Worm (Caenorhabditis elegans): Measurements from ENCODE around the gene pept-1.

DNA sequence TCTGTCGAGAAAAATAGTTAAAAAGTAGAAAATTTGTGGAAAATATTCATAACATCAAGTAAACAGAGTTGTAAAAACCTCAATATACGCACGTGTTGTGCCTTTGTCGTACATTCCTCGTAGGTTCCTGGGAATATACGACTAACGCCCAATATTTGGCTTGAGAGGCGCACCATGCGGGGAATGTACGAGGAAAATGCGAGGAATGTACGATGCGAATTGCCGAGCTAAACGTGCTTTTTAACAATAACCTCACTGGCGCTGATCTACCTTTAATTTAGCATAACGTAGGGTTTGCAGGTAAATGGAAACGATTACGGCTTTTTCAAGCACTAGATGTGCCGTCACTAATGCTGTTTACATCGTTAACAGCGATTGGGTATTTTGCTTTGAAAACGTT, 11.8 kb downstream of the pept-1 start, which contains the start of gene C15B12.9:
- TF ChIP-seq mes-4 (tag; optimal IDR thresholded peaks at IDR 0.05) (no peak), atf-7 (tag; optimal IDR thresholded peaks at IDR 0.05) (no peak), ccch-3 (GFP tag; optimal IDR thresholded peaks at IDR 0.05) (no peak)

Measured in whole organism, young adult.